Fruit fly (Drosophila melanogaster) whole organism, embryonic: ENCODE measurements around the gene CG31832.
A peak's percentile ranks its signal among the peaks of the same experiment; 100 is the strongest.

ENCODE experiments used
- CG11504 ChIP-seq: fragments of 200-800 bp; sonication (Bioruptor generic); optimal IDR thresholded peaks from 3 replicates; lab custom pipeline; 2019; ENCODE audit warnings: missing biosample characterization, mild to moderate bottlenecking, missing genetic modification characterization, moderate library complexity
- CG13894 ChIP-seq: fragments of 200-800 bp; sonication (Bioruptor generic); optimal IDR thresholded peaks from 3 replicates; lab custom pipeline; 2018; ENCODE audit warnings: missing biosample characterization, mild to moderate bottlenecking, missing genetic modification characterization, moderate library complexity
- CG17361 ChIP-seq: fragments of 200-800 bp; sonication (Bioruptor generic); IDR thresholded peaks from 3 replicates; pipeline ENCODE4 v1.3.6; 2022; ENCODE audit warnings: missing biosample characterization, missing genetic modification characterization
- CG2120 ChIP-seq: fragments of 200-800 bp; sonication (Bioruptor generic); optimal IDR thresholded peaks from 3 replicates; lab custom pipeline; 2016; ENCODE audit warnings: missing biosample characterization, missing genetic modification characterization
- CG9797 ChIP-seq: fragments of 200-800 bp; sonication (Bioruptor generic); optimal IDR thresholded peaks from 3 replicates; lab custom pipeline; 2018; ENCODE audit warnings: missing biosample characterization, mild to moderate bottlenecking, missing genetic modification characterization
- Doc2 ChIP-seq: fragments of 200-800 bp; sonication (Bioruptor generic); IDR thresholded peaks from 2 replicates; pipeline ENCODE4 v1.3.6; 2022; ENCODE audit warnings: missing biosample characterization, missing genetic modification characterization
- Ssrp ChIP-seq: fragments of 200-800 bp; sonication (Bioruptor generic); optimal IDR thresholded peaks from 2 replicates; lab custom pipeline; 2018; ENCODE audit warnings: missing biosample characterization, mild to moderate bottlenecking, missing genetic modification characterization, moderate library complexity
- abd-A ChIP-seq: fragments of 200-800 bp; sonication (Bioruptor generic); optimal IDR thresholded peaks from 3 replicates; lab custom pipeline; 2019; ENCODE audit warnings: missing biosample characterization, mild to moderate bottlenecking, missing genetic modification characterization, moderate library complexity
- chinmo ChIP-seq: fragments of 200-800 bp; sonication (Bioruptor generic); IDR thresholded peaks from 4 replicates; pipeline ENCODE4 v1.3.6; 2022; ENCODE audit warnings: missing biosample characterization, missing genetic modification characterization; ENCODE audit not compliant: partially characterized antibody
- sd ChIP-seq: fragments of 200-800 bp; sonication (Bioruptor generic); optimal IDR thresholded peaks from 3 replicates; lab custom pipeline; 2018; ENCODE audit warnings: missing biosample characterization, mild to moderate bottlenecking, missing genetic modification characterization, moderate library complexity

The CG31832 gene

DNA sequence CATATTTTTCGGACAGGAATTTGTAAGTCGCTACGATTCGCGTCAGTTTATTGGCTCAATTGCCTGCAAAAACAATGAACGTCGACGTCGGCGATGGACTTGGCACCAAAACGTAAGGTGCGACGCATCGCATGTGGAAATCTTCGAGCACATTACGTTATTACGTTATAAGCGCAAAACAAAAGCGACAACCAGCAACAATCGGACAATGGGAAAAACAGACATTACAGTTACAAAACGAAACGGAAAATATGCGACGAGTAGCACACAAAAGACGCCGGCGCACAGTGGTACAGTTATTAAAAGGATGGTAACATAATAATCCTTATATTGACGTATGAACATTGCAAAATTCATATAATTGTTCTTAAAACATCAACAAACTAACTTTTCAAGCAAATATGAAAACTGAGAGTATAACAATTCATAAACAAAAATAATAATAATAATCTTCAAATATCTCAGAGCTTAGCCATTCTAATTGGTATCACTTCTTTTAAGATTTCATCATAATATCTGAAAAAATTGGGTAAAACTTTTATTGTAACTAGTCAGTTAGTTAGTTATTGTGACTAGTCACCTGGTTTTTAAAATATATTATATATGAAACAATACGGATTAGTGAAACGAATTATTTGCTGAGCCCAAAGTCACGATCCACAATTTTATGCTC is 36.6 kb downstream of the CG31832 start (continued):
- TF ChIP-seq CG9797 (no peak), CG11504 (peak; percentile 68), Ssrp (tag; lab: Kevin White, UChicago) (peak; percentile 29)

DNA sequence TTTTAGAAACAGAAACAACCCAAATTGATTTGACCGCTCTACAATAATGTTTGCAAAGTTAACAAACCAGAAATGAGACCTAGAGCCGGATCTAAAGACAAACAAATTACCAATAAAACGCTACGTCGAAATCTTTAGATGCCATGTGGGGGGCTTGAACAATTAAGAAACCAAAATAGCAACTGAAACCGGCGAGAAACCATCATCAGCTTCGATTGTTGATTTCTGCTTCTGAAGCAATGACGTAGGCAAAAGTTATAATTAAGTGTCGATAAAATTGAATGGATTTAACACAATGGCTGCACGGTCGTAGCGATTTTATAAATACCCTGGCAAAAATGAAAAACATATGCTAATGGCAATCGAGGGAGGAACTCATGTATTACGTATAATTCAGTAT is 38.7 kb downstream of the CG31832 start:
- TF ChIP-seq Doc2 (GFP tag; lab: Robert Waterston, UW) (no peak), CG17361 (GFP tag; lab: Robert Waterston, UW) (no peak), abd-A (peak; percentile 77), chinmo (GFP tag; lab: Robert Waterston, UW) (peak; percentile 78; the same call in 2 of the 4 replicates), CG13894 (tag; lab: Kevin White, UChicago) (peak; percentile 57), sd (peak; percentile 24), CG2120 (GFP tag; lab: Kevin White, UChicago) (peak; percentile 29)
- TF ChIP-seq, all 482 proteins: peak for 5
